Fruit fly (Drosophila melanogaster) whole organism, prepupa: ENCODE data around the gene CG12096.

Experiments
- CG10669 ChIP-seq: fragments of 200-800 bp; sonication (Bioruptor generic); optimal IDR thresholded peaks from 3 replicates; lab custom pipeline; 2018; ENCODE audit warnings: missing biosample characterization, mild to moderate bottlenecking, missing genetic modification characterization, moderate library complexity
- CG11294 ChIP-seq: fragments of 200-800 bp; sonication (Bioruptor generic); IDR thresholded peaks from 2 replicates; pipeline ENCODE4 v1.3.6; 2022; ENCODE audit warnings: missing biosample characterization, missing genetic modification characterization
- CG11762 ChIP-seq: fragments of 200-800 bp; sonication (Bioruptor generic); optimal IDR thresholded peaks from 3 replicates; lab custom pipeline; 2016; ENCODE audit warnings: missing biosample characterization, missing genetic modification characterization; ENCODE audit not compliant: insufficient read depth
- CG11902 ChIP-seq: fragments of 200-800 bp; sonication (Bioruptor generic); optimal IDR thresholded peaks from 3 replicates; lab custom pipeline; 2016; ENCODE audit warnings: missing biosample characterization, missing genetic modification characterization
- CG1621 ChIP-seq: fragments of 200-800 bp; sonication (Bioruptor generic); optimal IDR thresholded peaks from 3 replicates; lab custom pipeline; 2018; ENCODE audit warnings: missing biosample characterization, mild to moderate bottlenecking, missing genetic modification characterization
- CG16779 ChIP-seq: fragments of 200-800 bp; sonication (Bioruptor generic); optimal IDR thresholded peaks from 3 replicates; lab custom pipeline; 2017; ENCODE audit warnings: missing biosample characterization, mild to moderate bottlenecking, missing genetic modification characterization
- CG3032 ChIP-seq: fragments of 200-800 bp; optimal IDR thresholded peaks from 2 replicates; lab custom pipeline; 2019; ENCODE audit warnings: missing biosample characterization, mild to moderate bottlenecking, missing genetic modification characterization, moderate library complexity
- CG31627 ChIP-seq: fragments of 200-800 bp; sonication (Bioruptor generic); optimal IDR thresholded peaks from 3 replicates; lab custom pipeline; 2016; ENCODE audit warnings: missing biosample characterization, missing genetic modification characterization
- CG32006 ChIP-seq: fragments of 200-800 bp; sonication (Bioruptor generic); optimal IDR thresholded peaks from 3 replicates; lab custom pipeline; 2017; ENCODE audit warnings: missing biosample characterization, mild to moderate bottlenecking, missing genetic modification characterization
- CG34406 ChIP-seq: fragments of 200-800 bp; sonication (Bioruptor generic); optimal IDR thresholded peaks from 3 replicates; lab custom pipeline; 2016; ENCODE audit warnings: missing biosample characterization, missing genetic modification characterization
- CG3919 ChIP-seq: fragments of 200-800 bp; sonication (Bioruptor generic); optimal IDR thresholded peaks from 3 replicates; lab custom pipeline; 2016; ENCODE audit warnings: missing biosample characterization, missing genetic modification characterization
- CG4318 ChIP-seq: fragments of 200-800 bp; sonication (Bioruptor generic); optimal IDR thresholded peaks from 3 replicates; lab custom pipeline; 2017; ENCODE audit warnings: missing biosample characterization, mild to moderate bottlenecking, missing genetic modification characterization
- CG6276 ChIP-seq: fragments of 200-800 bp; sonication (Bioruptor generic); optimal IDR thresholded peaks from 2 replicates; lab custom pipeline; 2017; ENCODE audit warnings: missing biosample characterization, mild to moderate bottlenecking, missing genetic modification characterization
- CG6808 ChIP-seq: fragments of 200-800 bp; sonication (Bioruptor generic); optimal IDR thresholded peaks from 3 replicates; lab custom pipeline; 2017; ENCODE audit warnings: missing biosample characterization, missing genetic modification characterization, mild to moderate bottlenecking, moderate library complexity, missing genetic modification reagents
- CG6854 ChIP-seq: fragments of 200-800 bp; sonication (Bioruptor generic); optimal IDR thresholded peaks from 2 replicates; lab custom pipeline; 2017; ENCODE audit warnings: missing biosample characterization, mild to moderate bottlenecking, missing genetic modification characterization
- CG7368 ChIP-seq: fragments of 200-800 bp; sonication (Bioruptor generic); optimal IDR thresholded peaks from 3 replicates; lab custom pipeline; 2016; ENCODE audit warnings: missing biosample characterization, missing genetic modification characterization
- CG8119 ChIP-seq: fragments of 200-800 bp; sonication (Bioruptor generic); IDR thresholded peaks from 3 replicates; pipeline ENCODE4 v1.3.6; 2022; ENCODE audit warnings: missing biosample characterization, missing genetic modification characterization
- CG8319 ChIP-seq: fragments of 200-800 bp; sonication (Bioruptor generic); optimal IDR thresholded peaks from 3 replicates; lab custom pipeline; 2016; ENCODE audit warnings: missing biosample characterization, missing genetic modification characterization
- CG8632 ChIP-seq: fragments of 200-800 bp; sonication (Bioruptor generic); optimal IDR thresholded peaks from 3 replicates; lab custom pipeline; 2016; ENCODE audit warnings: missing biosample characterization, missing genetic modification characterization
- Eip78C ChIP-seq: fragments of 200-800 bp; sonication (Bioruptor generic); peaks from one replicate; lab custom pipeline; 2016; ENCODE audit warnings: missing biosample characterization, missing genetic modification characterization
- Ets96B ChIP-seq: fragments of 200-800 bp; optimal IDR thresholded peaks from 2 replicates; lab custom pipeline; 2019; ENCODE audit warnings: missing biosample characterization, mild to moderate bottlenecking, missing genetic modification characterization, moderate library complexity
- Gug ChIP-seq: fragments of 200-800 bp; sonication (Bioruptor generic); IDR thresholded peaks from 2 replicates; pipeline ENCODE4 v1.3.6; 2022; ENCODE audit warnings: missing biosample characterization, missing genetic modification characterization
- Hr38 ChIP-seq: sonication (Bioruptor generic); optimal IDR thresholded peaks from 2 replicates; lab custom pipeline; 2016; ENCODE audit warnings: missing biosample characterization, missing genetic modification characterization
- Hr4 ChIP-seq: fragments of 200-800 bp; sonication (Bioruptor generic); optimal IDR thresholded peaks from 3 replicates; lab custom pipeline; 2016; ENCODE audit warnings: missing biosample characterization, missing genetic modification characterization
- Lpt ChIP-seq: fragments of 200-800 bp; sonication (Bioruptor generic); optimal IDR thresholded peaks from 3 replicates; lab custom pipeline; 2016; ENCODE audit warnings: missing biosample characterization, missing genetic modification characterization
- OdsH ChIP-seq: fragments of 200-800 bp; sonication (Bioruptor generic); optimal IDR thresholded peaks from 3 replicates; lab custom pipeline; 2016; ENCODE audit warnings: missing biosample characterization, missing genetic modification characterization
- Smox ChIP-seq: fragments of 200-800 bp; sonication (Bioruptor generic); optimal IDR thresholded peaks from 3 replicates; lab custom pipeline; 2016; ENCODE audit warnings: missing biosample characterization, missing genetic modification characterization
- Sox14 ChIP-seq: fragments of 200-800 bp; sonication (Bioruptor generic); optimal IDR thresholded peaks from 3 replicates; lab custom pipeline; 2016; ENCODE audit warnings: missing biosample characterization, missing genetic modification characterization
- Sox15 ChIP-seq: fragments of 200-800 bp; sonication (Bioruptor generic); optimal IDR thresholded peaks from 3 replicates; lab custom pipeline; 2016; ENCODE audit warnings: missing biosample characterization, missing genetic modification characterization
- achi ChIP-seq: fragments of 200-800 bp; sonication (Bioruptor generic); optimal IDR thresholded peaks from 3 replicates; lab custom pipeline; 2016; ENCODE audit warnings: missing biosample characterization, missing genetic modification characterization
- acj6 ChIP-seq: fragments of 200-800 bp; sonication (Bioruptor generic); optimal IDR thresholded peaks from 3 replicates; lab custom pipeline; 2016; ENCODE audit warnings: missing biosample characterization, missing genetic modification characterization
- cyc ChIP-seq: fragments of 200-800 bp; sonication (Bioruptor generic); optimal IDR thresholded peaks from 3 replicates; lab custom pipeline; 2016; ENCODE audit warnings: missing biosample characterization, missing genetic modification characterization
- dac ChIP-seq: fragments of 200-800 bp; sonication (Bioruptor generic); optimal IDR thresholded peaks from 2 replicates; lab custom pipeline; 2017; ENCODE audit warnings: missing biosample characterization, mild to moderate bottlenecking, missing genetic modification characterization
- dsx ChIP-seq: fragments of 200-800 bp; optimal IDR thresholded peaks from 3 replicates; lab custom pipeline; 2019; ENCODE audit warnings: missing biosample characterization, mild to moderate bottlenecking, missing genetic modification characterization, moderate library complexity; ENCODE audit not compliant: poor library complexity, severe bottlenecking
- eg ChIP-seq: fragments of 200-800 bp; sonication (Bioruptor generic); IDR thresholded peaks from 3 replicates; pipeline ENCODE4 v1.3.6; 2022; ENCODE audit warnings: missing biosample characterization, missing genetic modification characterization
- esn ChIP-seq: fragments of 200-800 bp; sonication (Bioruptor generic); optimal IDR thresholded peaks from 2 replicates; lab custom pipeline; 2016; ENCODE audit warnings: missing biosample characterization, mild to moderate bottlenecking, missing genetic modification characterization, moderate library complexity
- fd59A ChIP-seq: fragments of 200-800 bp; sonication (Bioruptor generic); optimal IDR thresholded peaks from 2 replicates; lab custom pipeline; 2017; ENCODE audit warnings: missing biosample characterization, mild to moderate bottlenecking, missing genetic modification characterization, missing genetic modification reagents
- fd85E ChIP-seq: fragments of 200-800 bp; sonication (Bioruptor generic); optimal IDR thresholded peaks from 3 replicates; lab custom pipeline; 2016; ENCODE audit warnings: missing biosample characterization, missing genetic modification characterization
- fkh ChIP-seq: fragments of 200-800 bp; sonication (Bioruptor generic); optimal IDR thresholded peaks from 3 replicates; lab custom pipeline; 2017; ENCODE audit warnings: missing biosample characterization, mild to moderate bottlenecking, missing genetic modification characterization, moderate library complexity
- lz ChIP-seq: fragments of 200-800 bp; sonication (Bioruptor generic); optimal IDR thresholded peaks from 3 replicates; lab custom pipeline; 2016; ENCODE audit warnings: missing biosample characterization, missing genetic modification characterization
- net ChIP-seq: fragments of 200-800 bp; sonication (Bioruptor generic); optimal IDR thresholded peaks from 3 replicates; lab custom pipeline; 2016; ENCODE audit warnings: missing biosample characterization, missing genetic modification characterization
- spab ChIP-seq: fragments of 200-800 bp; sonication (Bioruptor generic); optimal IDR thresholded peaks from 2 replicates; lab custom pipeline; 2017; ENCODE audit warnings: missing biosample characterization, mild to moderate bottlenecking, missing genetic modification characterization, missing genetic modification reagents
- ss ChIP-seq, 2 experiments: fragments of 200-800 bp; sonication (Bioruptor generic); optimal IDR thresholded peaks; 2 replicates in 1 of 2; 3 replicates in 1 of 2; lab custom pipeline; 2017 to 2018; ENCODE audit warnings: mild to moderate bottlenecking in 2 of 2, missing biosample characterization in 2 of 2, missing genetic modification characterization in 2 of 2, moderate library complexity in 1 of 2
- svp ChIP-seq: fragments of 200-800 bp; sonication (Bioruptor generic); peaks from one replicate; lab custom pipeline; 2016; ENCODE audit warnings: missing biosample characterization, missing genetic modification characterization
- topi ChIP-seq: fragments of 200-800 bp; sonication (Bioruptor generic); optimal IDR thresholded peaks from 3 replicates; lab custom pipeline; 2016; ENCODE audit warnings: missing biosample characterization, missing genetic modification characterization
- vri ChIP-seq: fragments of 200-800 bp; sonication (Bioruptor generic); optimal IDR thresholded peaks from 3 replicates; lab custom pipeline; 2016; ENCODE audit warnings: missing biosample characterization, mild to moderate bottlenecking, missing genetic modification characterization

CG12096 gene

DNA sequence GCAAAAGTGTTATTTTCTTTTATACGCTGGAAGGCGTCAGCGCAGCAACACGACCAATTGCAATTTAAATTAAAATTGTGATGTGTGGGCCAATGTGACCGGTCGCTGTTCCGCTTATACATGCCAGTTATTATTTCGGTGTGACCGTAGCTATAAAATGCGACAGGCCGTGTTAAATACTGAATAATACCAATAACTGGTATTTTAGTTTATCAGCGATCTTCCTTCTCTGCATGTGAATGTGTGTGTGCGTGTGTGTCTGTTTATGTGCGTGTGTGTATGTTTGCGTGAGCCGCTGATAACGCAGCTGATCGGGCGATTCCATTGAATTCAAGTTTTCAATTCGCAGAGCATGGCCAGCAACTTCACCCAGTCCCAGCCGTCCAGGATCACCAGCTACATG lies 30.7 kb upstream of the CG12096 start, which contains the start of the genes CG32638, CG15717 and MFS10 (continued):
- TF ChIP-seq fkh (GFP tag; lab: Kevin White, UChicago): peak; percentile 54
- no peak for TF ChIP-seq CG8119
- TF ChIP-seq CG8632 (GFP tag; lab: Kevin White, UChicago): no peak
- TF ChIP-seq CG31627: no peak
- TF ChIP-seq svp: peak; percentile 76
- no peak for TF ChIP-seq CG7368
- TF ChIP-seq CG34406: no peak
- TF ChIP-seq dac (GFP tag; lab: Kevin White, UChicago): no peak
- no peak for TF ChIP-seq Ets96B (tag; lab: Kevin White, UChicago)
- no peak for TF ChIP-seq lz (GFP tag; lab: Kevin White, UChicago)
- TF ChIP-seq CG11762 (GFP tag; lab: Kevin White, UChicago): no peak
- TF ChIP-seq vri (GFP tag; lab: Kevin White, UChicago): no peak
- no peak for TF ChIP-seq fd85E (GFP tag; lab: Kevin White, UChicago)
- no peak for TF ChIP-seq OdsH (GFP tag; lab: Kevin White, UChicago)
- TF ChIP-seq CG10669: no peak
- peak; percentile 14 for TF ChIP-seq Sox14
- TF ChIP-seq CG8319 (GFP tag; lab: Kevin White, UChicago): no peak

DNA sequence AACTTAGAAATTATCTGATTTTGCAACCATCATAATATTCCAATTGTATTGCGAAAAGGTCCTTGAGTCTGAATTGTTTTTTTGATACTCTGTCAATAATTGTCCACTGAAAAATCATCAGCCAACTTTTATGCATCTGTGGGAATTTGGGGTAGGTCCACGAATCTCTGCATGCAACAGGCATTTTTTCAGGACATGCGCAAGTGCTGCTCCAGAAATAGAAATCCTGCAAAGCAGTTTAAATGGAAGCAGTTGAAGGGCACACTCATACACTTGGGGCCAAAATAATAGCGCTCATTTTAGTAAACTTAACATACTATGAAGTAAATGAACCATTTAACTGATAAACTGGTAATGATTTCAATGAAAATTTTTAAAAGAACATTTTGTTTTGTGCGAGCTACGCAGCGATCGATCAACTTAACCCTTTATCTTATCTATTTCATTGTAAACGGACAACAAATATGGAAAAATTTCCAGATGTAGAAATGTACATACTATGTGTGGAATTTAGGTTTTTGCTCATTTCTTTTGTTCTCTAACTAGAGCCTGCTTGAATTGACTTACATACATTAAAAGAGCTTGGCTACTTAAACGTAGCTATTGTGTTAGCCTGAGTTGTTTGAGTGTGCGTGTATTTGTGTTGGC lies 29.1 kb upstream of the CG12096 start:
- peak; percentile 42 for TF ChIP-seq CG34406
- peak; percentile 39 for TF ChIP-seq CG3919 (GFP tag; lab: Kevin White, UChicago)
- no peak for TF ChIP-seq Hr38 (GFP tag; lab: Kevin White, UChicago)
- peak; percentile 27 for TF ChIP-seq svp
- TF ChIP-seq net (GFP tag; lab: Kevin White, UChicago): peak; percentile 34
- TF ChIP-seq CG16779 (tag; lab: Kevin White, UChicago): peak; percentile 21
- TF ChIP-seq Lpt (GFP tag; lab: Kevin White, UChicago): no peak
- TF ChIP-seq CG6808 (GFP tag; lab: Kevin White, UChicago): peak; percentile 74
- TF ChIP-seq CG8319 (GFP tag; lab: Kevin White, UChicago): no peak
- peak; percentile 44 for TF ChIP-seq dsx (GFP tag; lab: Kevin White, UChicago)
- TF ChIP-seq CG1621 (tag; lab: Kevin White, UChicago): peak; percentile 46
- TF ChIP-seq cyc: peak; percentile 45
- peak; percentile 34 for TF ChIP-seq fkh (GFP tag; lab: Kevin White, UChicago)
- no peak for TF ChIP-seq fd85E (GFP tag; lab: Kevin White, UChicago)
- peak; percentile 11 to 55 for TF ChIP-seq ss (GFP tag; optimal IDR thresholded peaks at IDR 0.05; lab: Kevin White, UChicago)
- no peak for TF ChIP-seq CG11294 (GFP tag; lab: Robert Waterston, UW)
- TF ChIP-seq CG7368: peak; percentile 8
- TF ChIP-seq lz (GFP tag; lab: Kevin White, UChicago): peak; percentile 32
- peak; percentile 55 for TF ChIP-seq OdsH (GFP tag; lab: Kevin White, UChicago)
- TF ChIP-seq esn (GFP tag; lab: Kevin White, UChicago): peak; percentile 55
- peak; percentile 65 for TF ChIP-seq Ets96B (tag; lab: Kevin White, UChicago)
- peak; percentile 59 for TF ChIP-seq topi
- peak; percentile 94 for TF ChIP-seq Eip78C (GFP tag; lab: Kevin White, UChicago)
- TF ChIP-seq CG4318 (GFP tag; lab: Kevin White, UChicago): peak; percentile 51
- peak; percentile 52 for TF ChIP-seq achi (GFP tag; lab: Kevin White, UChicago)
- peak; percentile 13 for TF ChIP-seq Sox15 (GFP tag; lab: Kevin White, UChicago)
- TF ChIP-seq CG11762 (GFP tag; lab: Kevin White, UChicago): peak; percentile 13
- TF ChIP-seq dac (GFP tag; lab: Kevin White, UChicago): peak; percentile 35
- TF ChIP-seq Hr4 (GFP tag; lab: Kevin White, UChicago): peak; percentile 70
- peak; percentile 66 for TF ChIP-seq CG8119
- peak; percentile 16 for TF ChIP-seq vri (GFP tag; lab: Kevin White, UChicago)
- peak; percentile 5 for TF ChIP-seq CG11902 (GFP tag; lab: Kevin White, UChicago)
- TF ChIP-seq CG6276 (GFP tag; lab: Kevin White, UChicago): peak; percentile 70
- TF ChIP-seq fd59A: peak; percentile 59
- peak; percentile 82 for TF ChIP-seq CG32006 (GFP tag; lab: Kevin White, UChicago)
- peak; percentile 60 for TF ChIP-seq CG31627
- TF ChIP-seq spab: peak; percentile 52
- TF ChIP-seq Gug (GFP tag; lab: Robert Waterston, UW): no peak
- TF ChIP-seq CG10669: peak; percentile 64
- TF ChIP-seq acj6: peak; percentile 64
- TF ChIP-seq eg (GFP tag; lab: Robert Waterston, UW): peak; percentile 21; the same call in 2 of the 3 replicates
- TF ChIP-seq Smox (GFP tag; lab: Kevin White, UChicago): peak; percentile 37
- TF ChIP-seq CG3032 (tag; lab: Kevin White, UChicago): peak; percentile 63
- no peak for TF ChIP-seq CG6854 (GFP tag; lab: Kevin White, UChicago)
